Worm (Caenorhabditis elegans): Measurements from ENCODE around the gene trp-1.

trp-1 gene

DNA sequence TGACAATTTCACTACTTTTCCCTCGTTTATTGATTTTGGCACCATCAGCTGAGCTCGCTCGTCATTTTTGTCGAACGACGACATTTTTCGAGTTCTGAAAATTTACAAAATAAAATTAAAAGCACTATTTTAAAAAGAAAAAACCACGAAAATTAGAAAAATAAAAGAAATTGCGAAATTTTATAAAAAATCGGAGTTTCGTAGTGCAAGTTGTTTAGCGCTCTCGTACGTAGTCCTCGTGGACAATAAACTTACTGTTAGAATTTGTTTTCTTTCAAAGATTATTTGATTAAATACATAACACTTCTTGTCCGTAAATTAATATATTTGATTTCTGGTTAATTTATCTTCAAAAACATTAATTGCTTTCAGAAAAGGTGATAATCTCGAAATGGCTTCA, 44.7 kb upstream of the trp-1 start, which contains the start of the genes ess-2 and F42H10.2 (continued):
- no peak for TF ChIP-seq nhr-11 (tag; optimal IDR thresholded peaks at IDR 0.05)
- no peak for TF ChIP-seq duxl-1 (tag; optimal IDR thresholded peaks at IDR 0.05; ENCODE audit: poor library complexity)
- TF ChIP-seq aha-1 (tag), result no peak

DNA sequence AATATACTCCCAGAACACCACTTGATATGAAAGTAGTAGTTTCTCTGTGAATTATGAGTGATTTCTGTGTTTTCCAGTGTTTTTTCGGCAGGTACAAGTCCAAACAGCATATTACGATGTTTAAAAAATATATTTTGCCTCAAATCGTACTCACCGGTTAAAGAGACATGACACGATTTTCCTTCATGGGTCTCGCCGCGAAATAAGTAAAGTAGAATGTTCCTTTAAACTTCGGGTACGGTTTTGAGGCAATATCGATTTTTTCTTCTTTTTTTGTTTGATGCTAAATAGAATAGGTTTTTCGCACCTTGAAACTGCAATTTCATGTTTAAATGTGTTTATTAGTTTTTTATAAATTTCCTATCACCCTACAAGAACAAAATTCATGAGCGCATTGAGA, 43.0 kb upstream of the trp-1 start:
- no peak for TF ChIP-seq hlh-11 (tag; optimal IDR thresholded peaks at IDR 0.05)
- no peak for TF ChIP-seq ceh-32 (tag; optimal IDR thresholded peaks at IDR 0.05; ENCODE audit: poor library complexity)
- TF ChIP-seq aly-2 (tag; optimal IDR thresholded peaks at IDR 0.05), result no peak
- TF ChIP-seq nhr-25 (tag; optimal IDR thresholded peaks at IDR 0.05; ENCODE audit: borderline replicate concordance, insufficient read depth), result no peak
- no peak for TF ChIP-seq nhr-10 (tag; optimal IDR thresholded peaks at IDR 0.05)
- no peak for TF ChIP-seq saeg-2 (GFP tag; IDR thresholded peaks at IDR 0.05)
- TF ChIP-seq dmd-9 (GFP tag; IDR thresholded peaks at IDR 0.05), result no peak
- no peak for TF ChIP-seq lin-15B (tag; optimal IDR thresholded peaks at IDR 0.05)
- TF ChIP-seq skn-1 (tag; optimal IDR thresholded peaks at IDR 0.05), result no peak

DNA sequence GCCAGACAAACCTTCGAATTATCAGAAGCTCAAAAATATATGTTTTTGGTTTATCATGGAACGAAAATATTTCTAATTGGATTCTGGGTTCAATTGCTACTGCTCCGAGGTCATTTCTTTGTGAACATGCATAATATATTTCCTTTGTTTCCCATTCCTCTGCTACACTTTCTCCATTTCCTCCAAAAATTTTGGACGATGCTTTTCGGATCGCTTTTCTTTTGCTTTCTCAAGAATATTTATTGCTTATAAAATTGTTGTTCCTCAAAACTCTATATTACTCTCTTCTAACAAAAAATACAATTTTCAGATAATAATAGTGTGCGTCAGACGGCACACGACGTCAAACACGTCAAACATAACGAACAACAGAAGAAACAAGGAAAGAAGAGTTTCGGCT, 40.2 kb upstream of the trp-1 start, which contains the start of gene pac-1:
pac-1 (plus strand) TSS at position 301 of the 400 bp plus-strand sequence.
- no peak for TF ChIP-seq T26A8.4 (GFP tag; IDR thresholded peaks at IDR 0.05)
- no peak for TF ChIP-seq daf-8 (GFP tag; IDR thresholded peaks at IDR 0.05)
- TF ChIP-seq egl-27 (tag; optimal IDR thresholded peaks at IDR 0.05), result no peak
- TF ChIP-seq nhr-48 (tag; optimal IDR thresholded peaks at IDR 0.05), result no peak
- TF ChIP-seq rbr-2 (tag; optimal IDR thresholded peaks at IDR 0.05), result no peak
- TF ChIP-seq unc-62 (GFP tag; optimal IDR thresholded peaks at IDR 0.05 in 1 of 2), result no peak
- no peak for TF ChIP-seq unc-62 (tag; optimal IDR thresholded peaks at IDR 0.05)
- no peak for TF ChIP-seq set-16 (GFP tag; IDR thresholded peaks at IDR 0.05)
- TF ChIP-seq aha-1 (tag), result no peak
- no peak for TF ChIP-seq dmd-9 (GFP tag; IDR thresholded peaks at IDR 0.05)
- no peak for TF ChIP-seq pha-4 (GFP tag; IDR thresholded peaks at IDR 0.05)
- no peak for TF ChIP-seq pha-4 (tag; optimal IDR thresholded peaks at IDR 0.05)
- no peak for TF ChIP-seq nhr-10 (tag; optimal IDR thresholded peaks at IDR 0.05)
- TF ChIP-seq hmg-1.1 (GFP tag; IDR thresholded peaks at IDR 0.05), result no peak
- no peak for TF ChIP-seq ztf-7 (tag; optimal IDR thresholded peaks at IDR 0.05)
- no peak for TF ChIP-seq duxl-1 (tag; optimal IDR thresholded peaks at IDR 0.05; ENCODE audit: poor library complexity)
- no peak for TF ChIP-seq ztf-11 (tag; optimal IDR thresholded peaks at IDR 0.05)

DNA sequence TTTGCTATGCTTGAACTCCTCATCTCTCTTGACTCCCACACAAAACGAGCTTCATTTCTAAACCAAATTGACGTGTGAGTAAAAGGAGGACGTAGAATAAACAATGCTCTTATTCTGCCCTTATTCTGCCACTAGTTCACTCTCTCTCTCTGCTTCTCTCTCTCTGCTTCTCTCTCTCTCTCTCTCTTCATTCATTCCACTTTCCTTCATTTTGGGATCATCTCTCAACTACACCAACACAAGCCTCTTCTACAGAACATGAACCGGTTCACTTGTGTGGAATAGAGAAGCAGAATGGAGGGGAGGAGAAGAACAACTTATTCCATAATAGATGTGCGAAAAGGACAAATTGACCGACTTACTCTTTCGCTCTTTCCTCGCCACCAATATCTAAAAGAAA, 31.6 kb upstream of the trp-1 start:
- peak; percentile 53 for TF ChIP-seq nhr-28 (tag; optimal IDR thresholded peaks at IDR 0.05)
- TF ChIP-seq mxl-3 (GFP tag; optimal IDR thresholded peaks at IDR 0.05), result peak; percentile 29
- TF ChIP-seq hlh-11 (tag; optimal IDR thresholded peaks at IDR 0.05), result peak; percentile 6
- TF ChIP-seq hif-1 (tag; optimal IDR thresholded peaks at IDR 0.05), result no peak
- TF ChIP-seq unc-62 (GFP tag; optimal IDR thresholded peaks at IDR 0.05 in 1 of 2), result peak in 1 of 2 experiments; percentile 99
- TF ChIP-seq unc-62 (tag; optimal IDR thresholded peaks at IDR 0.05), result no peak
- TF ChIP-seq daf-16 (GFP tag; optimal IDR thresholded peaks at IDR 0.05), result no peak
- TF ChIP-seq daf-16 (tag; optimal IDR thresholded peaks at IDR 0.05), result no peak

DNA sequence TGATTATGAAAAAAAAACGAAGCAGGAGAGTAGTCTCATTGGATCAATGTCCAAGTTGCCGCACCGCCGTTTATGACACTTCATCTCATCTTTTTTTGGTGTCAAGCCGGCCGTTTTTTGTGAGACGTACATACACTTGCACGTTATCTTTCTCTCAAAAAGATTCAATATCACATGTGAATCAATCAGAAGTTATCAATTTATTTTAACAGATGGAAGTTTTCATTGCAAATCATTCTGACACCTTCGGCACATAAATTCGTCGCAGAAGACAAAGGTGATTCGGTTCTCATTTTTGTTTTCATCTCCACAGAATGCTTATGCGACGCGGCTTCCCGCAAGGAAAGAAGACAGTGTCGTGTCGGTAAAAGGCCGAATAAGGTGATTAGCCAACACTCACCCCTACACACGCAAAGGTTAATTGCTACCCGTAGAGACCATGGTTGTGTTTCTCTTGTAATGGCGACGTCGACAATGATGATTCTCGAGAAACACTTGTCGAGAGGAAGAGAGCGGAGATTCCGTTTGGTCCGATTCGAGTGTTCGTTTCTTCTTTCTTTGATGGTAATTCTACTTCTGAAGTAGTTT, 30.7 kb upstream of the trp-1 start:
- TF ChIP-seq mdl-1 (tag; optimal IDR thresholded peaks at IDR 0.05) (peak in 1 of 2 experiments; percentile 24), hlh-30 (tag; optimal IDR thresholded peaks at IDR 0.05; ENCODE audit: insufficient read depth) (peak; percentile 33), ztf-11 (tag; optimal IDR thresholded peaks at IDR 0.05) (no peak), zag-1 (tag; optimal IDR thresholded peaks at IDR 0.05) (no peak), dpl-1 (GFP tag; optimal IDR thresholded peaks at IDR 0.05) (no peak), zfp-3 (GFP tag; conservative IDR thresholded peaks at IDR 0.05) (no peak), unc-62 (GFP tag; optimal IDR thresholded peaks at IDR 0.05 in 1 of 2) (peak in 1 of 2 experiments; percentile 59), unc-62 (tag; optimal IDR thresholded peaks at IDR 0.05) (no peak), cey-2 (tag; optimal IDR thresholded peaks at IDR 0.05; ENCODE audit: borderline replicate concordance, insufficient read depth) (peak; percentile 34), nhr-28 (tag; optimal IDR thresholded peaks at IDR 0.05) (peak; percentile 56), ceh-62 (tag; optimal IDR thresholded peaks at IDR 0.05) (no peak), ceh-44 (GFP tag; IDR thresholded peaks at IDR 0.05) (no peak), madf-5 (GFP tag; IDR thresholded peaks at IDR 0.05) (no peak), zip-2 (tag; optimal IDR thresholded peaks at IDR 0.05) (no peak), zip-11 (GFP tag; IDR thresholded peaks at IDR 0.05) (no peak), unc-130 (GFP tag; optimal IDR thresholded peaks at IDR 0.05) (no peak), mep-1 (tag; optimal IDR thresholded peaks at IDR 0.05) (no peak), ceh-28 (tag; optimal IDR thresholded peaks at IDR 0.05) (no peak), hlh-11 (tag; optimal IDR thresholded peaks at IDR 0.05) (peak; percentile 23)
